Worm (Caenorhabditis elegans) whole organism, young adult: ENCODE measurements around the gene cdh-4.

ENCODE experiments used
- C06A6.2 ChIP-seq: fragments of 200-800 bp; sonication (Bioruptor generic); conservative IDR thresholded peaks from 2 replicates; pipeline ENCODE4 v1.3.6; 2022; ENCODE audit warnings: missing genetic modification characterization, missing compliant biosample characterization
- F22D6.2 ChIP-seq: sonication (generic microtip); optimal IDR thresholded peaks from 2 replicates; lab custom pipeline; 2016; ENCODE audit warnings: mild to moderate bottlenecking, missing genetic modification characterization, missing compliant biosample characterization
- F23B12.7 ChIP-seq: sonication (generic microtip); optimal IDR thresholded peaks from 2 replicates; lab custom pipeline; 2017; ENCODE audit warnings: missing genetic modification characterization, mild to moderate bottlenecking, missing compliant biosample characterization, antibody characterized with exemption, moderate library complexity; ENCODE audit not compliant: insufficient read depth
- F37B4.10 ChIP-seq: fragments of 200-800 bp; sonication (Bioruptor generic); IDR thresholded peaks from 2 replicates; pipeline ENCODE4 v1.3.6; 2022; ENCODE audit warnings: missing genetic modification characterization, missing compliant biosample characterization
- F39B2.1 ChIP-seq: fragments of 200-800 bp; sonication (Bioruptor generic); IDR thresholded peaks from 2 replicates; pipeline ENCODE4 v1.3.6; 2022; ENCODE audit warnings: missing genetic modification reagents, missing genetic modification characterization, missing compliant biosample characterization
- F52B5.7 ChIP-seq: sonication (generic microtip); optimal IDR thresholded peaks from 2 replicates; lab custom pipeline; 2016; ENCODE audit warnings: mild to moderate bottlenecking, missing genetic modification characterization, missing compliant biosample characterization
- Y53F4B.3 ChIP-seq: fragments of 200-800 bp; sonication (Bioruptor generic); IDR thresholded peaks from 2 replicates; pipeline ENCODE4 v1.3.6; 2022; ENCODE audit warnings: missing genetic modification reagents, missing genetic modification characterization, missing compliant biosample characterization
- Y95B8A.8 ChIP-seq: fragments of 200-800 bp; sonication (Bioruptor generic); IDR thresholded peaks from 2 replicates; pipeline ENCODE4 v1.3.6; 2022; ENCODE audit warnings: missing genetic modification reagents, missing genetic modification characterization, missing compliant biosample characterization
- ZK185.1 ChIP-seq: sonication (generic microtip); optimal IDR thresholded peaks from 2 replicates; lab custom pipeline; 2016; ENCODE audit warnings: mild to moderate bottlenecking, missing genetic modification characterization, missing compliant biosample characterization; ENCODE audit not compliant: poor library complexity, severe bottlenecking
- akir-1 ChIP-seq: fragments of 200-800 bp; sonication (Bioruptor generic); optimal IDR thresholded peaks from 2 replicates; lab custom pipeline; 2018; ENCODE audit warnings: mild to moderate bottlenecking, missing genetic modification characterization, moderate library complexity, missing compliant biosample characterization
- ama-1 ChIP-seq, 3 experiments: fragments of 150-350 bp in 1 of 3; sonication (generic microtip) in 2 of 3; optimal IDR thresholded peaks; 2 replicates each; lab custom pipeline; 2014 to 2018; ENCODE audit warnings: missing biosample characterization in 2 of 3, missing genetic modification characterization in 2 of 3, missing genetic modification reagents in 2 of 3
- athp-1 ChIP-seq: sonication (generic microtip); optimal IDR thresholded peaks from 2 replicates; lab custom pipeline; 2017; ENCODE audit warnings: mild to moderate bottlenecking, missing genetic modification characterization, missing compliant biosample characterization
- attf-3 ChIP-seq: fragments of 200-800 bp; sonication (Bioruptor generic); conservative IDR thresholded peaks from 2 replicates; pipeline ENCODE4 v1.3.6; 2022; ENCODE audit warnings: missing genetic modification reagents, missing genetic modification characterization, missing compliant biosample characterization
- ceh-58 ChIP-seq: fragments of 200-800 bp; sonication (Bioruptor generic); IDR thresholded peaks from 2 replicates; pipeline ENCODE4 v1.3.6; 2022; ENCODE audit warnings: missing genetic modification characterization, missing compliant biosample characterization
- ceh-79 ChIP-seq: sonication (generic microtip); optimal IDR thresholded peaks from 2 replicates; lab custom pipeline; 2017; ENCODE audit warnings: mild to moderate bottlenecking, missing genetic modification characterization, missing compliant biosample characterization
- ceh-91 ChIP-seq: fragments of 200-800 bp; sonication (Bioruptor generic); IDR thresholded peaks from 2 replicates; pipeline ENCODE4 v1.3.6; 2022; ENCODE audit warnings: missing genetic modification reagents, missing genetic modification characterization, missing compliant biosample characterization
- chd-7 ChIP-seq: sonication (generic microtip); optimal IDR thresholded peaks from 2 replicates; lab custom pipeline; 2016; ENCODE audit warnings: mild to moderate bottlenecking, missing genetic modification characterization, moderate library complexity, missing compliant biosample characterization
- dox-1 ChIP-seq: fragments of 200-800 bp; sonication (Bioruptor generic); IDR thresholded peaks from 2 replicates; pipeline ENCODE4 v1.3.6; 2022; ENCODE audit warnings: missing genetic modification reagents, missing genetic modification characterization, missing compliant biosample characterization
- ekl-4 ChIP-seq: fragments of 200-800 bp; sonication (Bioruptor generic); IDR thresholded peaks from 2 replicates; pipeline ENCODE4 v1.3.6; 2022; ENCODE audit warnings: missing genetic modification reagents, missing genetic modification characterization, missing compliant biosample characterization
- ets-4 ChIP-seq: fragments of 200-800 bp; sonication (Bioruptor generic); optimal IDR thresholded peaks from 2 replicates; lab custom pipeline; 2018; ENCODE audit warnings: mild to moderate bottlenecking, missing genetic modification characterization, missing compliant biosample characterization
- fkh-3 ChIP-seq: sonication (generic microtip); optimal IDR thresholded peaks from 2 replicates; lab custom pipeline; 2016; ENCODE audit warnings: mild to moderate bottlenecking, missing genetic modification characterization, missing compliant biosample characterization
- gei-17 ChIP-seq: fragments of 200-800 bp; sonication (Bioruptor generic); optimal IDR thresholded peaks from 2 replicates; lab custom pipeline; 2018; ENCODE audit warnings: mild to moderate bottlenecking, missing genetic modification characterization, missing compliant biosample characterization
- him-1 ChIP-seq: sonication (generic microtip); optimal IDR thresholded peaks from 2 replicates; lab custom pipeline; 2016; ENCODE audit warnings: missing genotype, missing genetic modification reagents, missing genetic modification characterization, missing compliant biosample characterization
- hmg-1.2 ChIP-seq: fragments of 200-800 bp; sonication (Bioruptor generic); IDR thresholded peaks from 2 replicates; pipeline ENCODE4 v1.3.6; 2022; ENCODE audit warnings: missing genetic modification reagents, missing genetic modification characterization, missing compliant biosample characterization
- lin-35 ChIP-seq, 3 experiments: fragments of 150-350 bp in 2 of 3; sonication (generic microtip) in 1 of 3; optimal IDR thresholded peaks; 2 replicates each; lab custom pipeline; 2014 to 2018; ENCODE audit warnings: missing biosample characterization in 3 of 3, missing genetic modification characterization in 3 of 3, missing genetic modification reagents in 3 of 3
- lin-54 ChIP-seq: fragments of 200-800 bp; sonication (Bioruptor generic); optimal IDR thresholded peaks from 2 replicates; lab custom pipeline; 2018; ENCODE audit warnings: mild to moderate bottlenecking, missing genetic modification characterization, missing compliant biosample characterization
- lir-1 ChIP-seq: fragments of 200-800 bp; sonication (Bioruptor generic); conservative IDR thresholded peaks from 2 replicates; pipeline ENCODE4 v1.3.6; 2022; ENCODE audit warnings: missing genetic modification reagents, missing genetic modification characterization, missing compliant biosample characterization
- lsl-1 ChIP-seq: fragments of 200-800 bp; sonication (Bioruptor generic); optimal IDR thresholded peaks from 2 replicates; lab custom pipeline; 2018; ENCODE audit warnings: mild to moderate bottlenecking, missing genetic modification characterization, moderate library complexity, missing compliant biosample characterization
- lsy-27 ChIP-seq: sonication (generic microtip); optimal IDR thresholded peaks from 2 replicates; lab custom pipeline; 2017; ENCODE audit warnings: missing genetic modification characterization, mild to moderate bottlenecking, missing compliant biosample characterization, antibody characterized with exemption, missing genotype, borderline replicate concordance; ENCODE audit not compliant: insufficient read depth
- madf-10 ChIP-seq: sonication (generic microtip); optimal IDR thresholded peaks from 2 replicates; lab custom pipeline; 2016; ENCODE audit warnings: mild to moderate bottlenecking, missing genetic modification characterization, missing compliant biosample characterization
- madf-8 ChIP-seq: fragments of 200-800 bp; sonication (Bioruptor generic); conservative IDR thresholded peaks from 2 replicates; pipeline ENCODE4 v1.3.6; 2022; ENCODE audit warnings: missing genetic modification reagents, missing genetic modification characterization, missing compliant biosample characterization
- mxl-1 ChIP-seq: sonication (generic microtip); optimal IDR thresholded peaks from 2 replicates; lab custom pipeline; 2016; ENCODE audit warnings: missing genetic modification characterization, missing compliant biosample characterization
- nfya-2 ChIP-seq: fragments of 200-800 bp; sonication (Bioruptor generic); IDR thresholded peaks from 2 replicates; pipeline ENCODE4 v1.3.6; 2022; ENCODE audit warnings: missing genetic modification reagents, missing genetic modification characterization, missing compliant biosample characterization
- nhr-120 ChIP-seq: fragments of 200-800 bp; sonication (Bioruptor generic); IDR thresholded peaks from 2 replicates; pipeline ENCODE4 v1.3.6; 2022; ENCODE audit warnings: missing genetic modification characterization, missing compliant biosample characterization
- pha-4 ChIP-seq: fragments of 150-350 bp; sonication (generic microtip); optimal IDR thresholded peaks from 2 replicates; lab custom pipeline; 2014; ENCODE audit warnings: missing biosample characterization, missing genetic modification reagents, missing genetic modification characterization
- rcor-1 ChIP-seq: fragments of 200-800 bp; sonication (Bioruptor generic); IDR thresholded peaks from 2 replicates; pipeline ENCODE4 v1.3.6; 2022; ENCODE audit warnings: missing genetic modification reagents, missing genetic modification characterization, missing compliant biosample characterization
- sea-2 ChIP-seq: fragments of 200-800 bp; sonication (Bioruptor generic); IDR thresholded peaks from 2 replicates; pipeline ENCODE4 v1.3.6; 2022; ENCODE audit warnings: missing genetic modification characterization, missing compliant biosample characterization
- snpc-1.3 ChIP-seq: sonication (generic microtip); optimal IDR thresholded peaks from 2 replicates; lab custom pipeline; 2017; ENCODE audit warnings: missing genetic modification characterization, mild to moderate bottlenecking, missing compliant biosample characterization, antibody characterized with exemption, moderate library complexity, missing genotype, missing genetic modification reagents; ENCODE audit not compliant: insufficient read depth
- snpc-3.4 ChIP-seq: sonication (generic microtip); optimal IDR thresholded peaks from 2 replicates; lab custom pipeline; 2017; ENCODE audit warnings: missing genetic modification characterization, mild to moderate bottlenecking, missing compliant biosample characterization, antibody characterized with exemption, moderate library complexity, missing genotype, missing genetic modification reagents
- somi-1 ChIP-seq: fragments of 200-800 bp; sonication (Bioruptor generic); optimal IDR thresholded peaks from 2 replicates; lab custom pipeline; 2018; ENCODE audit warnings: mild to moderate bottlenecking, missing genetic modification characterization, missing compliant biosample characterization
- unc-62 ChIP-seq: fragments of 150-350 bp; optimal IDR thresholded peaks from 2 replicates; lab custom pipeline; 2014; ENCODE audit warnings: missing biosample characterization, missing genetic modification reagents, missing genetic modification characterization
- ztf-18 ChIP-seq: sonication (generic microtip); optimal IDR thresholded peaks from 2 replicates; lab custom pipeline; 2016; ENCODE audit warnings: missing genotype, mild to moderate bottlenecking, missing genetic modification characterization, missing compliant biosample characterization

cdh-4 gene

DNA sequence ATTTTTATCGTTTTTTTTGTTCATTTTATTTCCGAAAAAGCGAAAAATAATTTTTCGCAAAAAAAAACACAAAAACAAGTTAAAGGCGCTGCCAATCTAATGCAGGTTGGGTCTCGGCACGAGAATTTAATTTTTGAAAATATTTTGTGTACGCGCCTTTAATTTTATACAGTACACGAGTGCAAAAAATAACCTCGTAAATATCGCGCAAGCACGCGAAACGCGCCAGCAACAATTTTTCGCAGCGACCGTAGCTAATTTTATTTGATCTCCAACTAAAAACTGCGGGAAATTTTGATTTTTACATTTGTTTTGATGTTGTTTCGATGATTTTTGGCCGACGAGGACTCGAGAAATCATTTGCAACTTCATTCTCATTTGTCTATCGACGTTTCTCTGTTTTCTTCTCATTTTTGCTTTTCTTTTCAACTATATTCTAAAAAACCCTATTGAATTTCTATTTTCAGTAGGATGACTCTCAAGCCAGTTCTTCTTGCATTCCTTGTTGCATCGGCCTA, 31.2 kb upstream of the cdh-4 start, which contains the start of gene cpg-1 (continued):
- TF ChIP-seq F23B12.7: peak; percentile 79
- TF ChIP-seq ceh-58 (GFP tag; lab: Robert Waterston, UW): no peak
- no peak for TF ChIP-seq unc-62 (GFP tag; lab: Kevin White, UChicago)
- peak; percentile 97 for TF ChIP-seq lin-54 (GFP tag; lab: Kevin White, UChicago)
- no peak for TF ChIP-seq F22D6.2
- TF ChIP-seq F52B5.7 (tag; lab: Kevin White, UChicago): no peak
- peak; percentile 100 for TF ChIP-seq lsl-1
- no peak for TF ChIP-seq sea-2 (GFP tag; lab: Robert Waterston, UW)
- TF ChIP-seq Y53F4B.3 (GFP tag; lab: Robert Waterston, UW): peak; percentile 80
- peak; percentile 97 for TF ChIP-seq athp-1 (tag; lab: Kevin White, UChicago)
- TF ChIP-seq somi-1 (GFP tag; lab: Kevin White, UChicago): no peak
- TF ChIP-seq F39B2.1 (GFP tag; lab: Robert Waterston, UW): no peak
- peak; percentile 99 for TF ChIP-seq madf-8
- no peak for TF ChIP-seq fkh-3

DNA sequence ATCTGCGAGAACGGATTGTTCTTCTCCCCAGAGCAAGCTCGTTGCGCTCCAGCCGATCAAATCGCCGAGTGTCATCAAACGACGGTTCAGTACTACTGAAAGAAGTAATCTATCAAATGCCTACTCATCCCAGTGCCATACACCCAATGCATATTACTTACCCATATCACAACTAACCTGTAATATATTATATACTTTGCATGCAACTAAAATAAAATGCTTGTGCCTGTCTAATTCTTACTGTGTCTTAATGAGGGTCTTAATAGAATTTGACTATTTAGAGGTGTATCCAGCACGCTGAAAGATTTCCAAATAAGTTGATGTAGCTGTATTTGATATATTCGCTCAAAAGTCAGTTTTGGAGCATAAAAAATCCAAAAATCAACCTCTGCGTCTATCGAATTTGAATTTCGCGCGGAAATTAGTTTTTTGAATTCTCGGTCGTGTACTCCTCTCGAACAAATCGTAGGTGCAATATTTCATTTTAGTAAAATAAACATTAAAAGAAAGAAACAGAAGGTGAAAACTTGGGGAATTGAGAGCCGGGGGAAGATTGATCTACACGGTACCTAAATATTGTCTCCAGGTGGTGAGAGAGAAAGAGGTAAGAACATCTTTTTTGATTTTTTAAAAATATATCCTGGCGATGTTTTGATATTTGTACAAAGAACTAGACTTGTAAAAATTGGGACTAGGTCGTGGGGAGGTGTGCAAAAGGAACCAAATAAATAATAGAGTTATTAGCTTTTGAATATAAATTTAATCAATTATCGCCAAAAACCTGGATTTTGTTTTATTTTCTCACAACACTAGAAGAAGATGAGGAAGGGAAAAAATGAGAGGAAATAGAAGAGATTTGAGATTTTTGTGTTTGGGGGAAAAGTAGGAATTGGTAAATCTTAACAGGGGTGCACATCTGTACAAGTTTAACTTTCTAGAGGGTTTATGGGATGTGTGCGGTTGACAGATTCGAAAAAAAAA, 28.7 kb upstream of the cdh-4 start:
- peak; percentile 80 for TF ChIP-seq ekl-4 (GFP tag; lab: Robert Waterston, UW)
- peak; percentile 52 for TF ChIP-seq ceh-79
- TF ChIP-seq madf-10 (tag; lab: Kevin White, UChicago): peak; percentile 28
- TF ChIP-seq nhr-120 (GFP tag; lab: Robert Waterston, UW): 0 out of 2 replicates have a peak, but pooled peaks have one; percentile 13
- peak; percentile 17 to 37 (median 25) for TF ChIP-seq lin-35 (GFP tag; optimal IDR thresholded peaks at IDR 0.05; lab: Kevin White, UChicago)
- peak; percentile 63 for TF ChIP-seq dox-1
- peak; percentile 72 for TF ChIP-seq snpc-3.4 (tag; lab: Kevin White, UChicago)
- TF ChIP-seq F22D6.2: no peak
- TF ChIP-seq sea-2 (GFP tag; lab: Robert Waterston, UW): 0 out of 2 replicates have a peak, but pooled peaks have one; percentile 18
- peak; percentile 28 for TF ChIP-seq chd-7 (tag; lab: Kevin White, UChicago)
- no peak for TF ChIP-seq F37B4.10
- TF ChIP-seq lsy-27: no peak
- peak; percentile 57 for TF ChIP-seq ceh-91 (GFP tag; lab: Robert Waterston, UW)
- TF ChIP-seq madf-8: no peak; the same call in 1 of the 2 replicates
- peak; percentile 100 for TF ChIP-seq him-1 (tag; lab: Kevin White, UChicago)
- peak; percentile 17 for TF ChIP-seq ama-1 (optimal IDR thresholded peaks at IDR 0.05; lab: Kevin White, UChicago)
- peak; percentile 18 to 39 for TF ChIP-seq ama-1 (GFP tag; optimal IDR thresholded peaks at IDR 0.05; lab: Kevin White, UChicago)
- peak; percentile 71 for TF ChIP-seq ztf-18 (tag; lab: Kevin White, UChicago)
- peak; percentile 87 for TF ChIP-seq Y95B8A.8 (GFP tag; lab: Robert Waterston, UW)
- no peak for TF ChIP-seq C06A6.2
- TF ChIP-seq attf-3 (GFP tag; lab: Robert Waterston, UW): no peak
- peak; percentile 4; the same call in 1 of the 2 replicates for TF ChIP-seq Y53F4B.3 (GFP tag; lab: Robert Waterston, UW)
- peak; percentile 85 for TF ChIP-seq snpc-1.3 (tag; lab: Kevin White, UChicago)
- TF ChIP-seq ZK185.1: peak; percentile 66
- TF ChIP-seq akir-1 (GFP tag; lab: Kevin White, UChicago): no peak
- peak; percentile 42; the same call in 1 of the 2 replicates for TF ChIP-seq rcor-1 (GFP tag; lab: Robert Waterston, UW)
- TF ChIP-seq lsl-1: peak; percentile 51
- TF ChIP-seq hmg-1.2 (GFP tag; lab: Robert Waterston, UW): peak; percentile 53
- TF ChIP-seq gei-17 (GFP tag; lab: Kevin White, UChicago): peak; percentile 17
- TF ChIP-seq mxl-1 (tag; lab: Kevin White, UChicago): no peak
- TF ChIP-seq pha-4 (tag; lab: Kevin White, UChicago): no peak
- TF ChIP-seq lir-1 (GFP tag; lab: Robert Waterston, UW): no peak; the same call in 1 of the 2 replicates
- peak; percentile 67 for TF ChIP-seq fkh-3
- TF ChIP-seq ets-4: no peak
- no peak for TF ChIP-seq nfya-2 (GFP tag; lab: Robert Waterston, UW)
